Worm (Caenorhabditis elegans): ENCODE data around the gene Y53G8AM.4.

DNA sequence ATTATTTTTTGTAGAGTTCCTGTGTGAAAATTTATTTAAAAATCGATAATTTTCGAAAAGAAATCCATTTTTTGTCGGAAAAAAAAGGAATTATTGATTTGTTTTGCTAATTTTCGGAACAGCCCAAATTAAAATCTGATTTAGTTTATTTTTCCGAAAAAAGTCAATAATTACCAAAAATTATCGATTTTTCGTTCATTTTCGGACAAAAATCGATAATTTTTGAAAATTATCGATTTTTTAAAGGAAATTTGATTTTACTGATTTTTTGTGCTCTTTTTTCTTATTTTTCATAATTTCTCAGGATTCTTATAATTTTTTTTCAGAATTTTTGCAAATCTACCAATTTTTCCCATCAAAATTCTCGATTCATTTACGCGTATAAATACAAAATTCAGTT is 14.1 kb downstream of the Y53G8AM.4 start:
- TF ChIP-seq klf-2 (GFP tag; conservative IDR thresholded peaks at IDR 0.05) = no peak
- TF ChIP-seq med-1 (GFP tag; optimal IDR thresholded peaks at IDR 0.05; ENCODE audit: insufficient read depth) = no peak

All from whole organism, midembryonic.